Worm (Caenorhabditis elegans): ENCODE data around the gene dars-1.

Gene dars-1

ce11 chrIII:9490783-9491547 lies at the start of gene dars-1, which contains the start of gene ctr-9:
Gene dars-1 (minus strand): TSS chrIII:9491215.
Gene ctr-9 (plus strand): TSS chrIII:9491396.
- TF ChIP-seq T22C8.4 (GFP tag; IDR thresholded peaks at IDR 0.05) (no peak), flt-1 (GFP tag; IDR thresholded peaks at IDR 0.05) (no peak), ref-1 (GFP tag; conservative IDR thresholded peaks at IDR 0.05) (no peak), cog-1 (tag; optimal IDR thresholded peaks at IDR 0.05) (no peak), ztf-29 (GFP tag; IDR thresholded peaks at IDR 0.05) (no peak)

- no peak for TF ChIP-seq med-1 (GFP tag; optimal IDR thresholded peaks at IDR 0.05; ENCODE audit: insufficient read depth)
- peak; percentile 65; the same call in 1 of the 2 replicates for TF ChIP-seq T22C8.4 (GFP tag; IDR thresholded peaks at IDR 0.05)
Observed at ce11 chrIII:9538655-9539155, 47.7 kb upstream of the dars-1 start, which contains the start of gene ZK1098.3. Gene ZK1098.3 (minus strand): TSS chrIII:9538705.

- no peak for TF ChIP-seq cog-1 (tag; optimal IDR thresholded peaks at IDR 0.05)
- TF ChIP-seq T22C8.4 (GFP tag; IDR thresholded peaks at IDR 0.05) = peak; percentile 38; the same call in 1 of the 2 replicates
Observed at ce11 chrIII:9528824-9529223, 37.8 kb upstream of the dars-1 start, which contains the start of gene ZK1098.2. Gene ZK1098.2 (plus strand): TSS chrIII:9529159.

ce11 chrIII:9526851-9527250 lies 35.8 kb upstream of the dars-1 start, which contains the start of gene ZK1098.6:
Gene ZK1098.6 (plus strand): TSS chrIII:9527151.
- TF ChIP-seq klf-2 (GFP tag; conservative IDR thresholded peaks at IDR 0.05) (no peak), ztf-23 (GFP tag; IDR thresholded peaks at IDR 0.05) (no peak), T22C8.4 (GFP tag; IDR thresholded peaks at IDR 0.05) (no peak), cog-1 (tag; optimal IDR thresholded peaks at IDR 0.05) (no peak), ztf-29 (GFP tag; IDR thresholded peaks at IDR 0.05) (no peak), med-1 (GFP tag; optimal IDR thresholded peaks at IDR 0.05; ENCODE audit: insufficient read depth) (no peak)

ce11 chrIII:9525252-9525651 lies 34.2 kb upstream of the dars-1 start, which contains the start of gene trpp-3:
Gene trpp-3 (plus strand): TSS chrIII:9525552.
- TF ChIP-seq cog-1 (tag; optimal IDR thresholded peaks at IDR 0.05) (no peak), T22C8.4 (GFP tag; IDR thresholded peaks at IDR 0.05) (no peak)

ce11 chrIII:9523581-9523980 lies 32.6 kb upstream of the dars-1 start, which contains the start of gene mrps-23:
Gene mrps-23 (minus strand): TSS chrIII:9523672.
- TF ChIP-seq flt-1 (GFP tag; IDR thresholded peaks at IDR 0.05) (peak; percentile 49), ztf-23 (GFP tag; IDR thresholded peaks at IDR 0.05) (0 out of 2 replicates have a peak, but pooled peaks have one; percentile 62), tab-1 (GFP tag; IDR thresholded peaks at IDR 0.05) (no peak)

- TF ChIP-seq cog-1 (tag; optimal IDR thresholded peaks at IDR 0.05) (peak; percentile 63), flt-1 (GFP tag; IDR thresholded peaks at IDR 0.05) (no peak)
Observed at ce11 chrIII:9521410-9522090, 30.5 kb upstream of the dars-1 start, which contains the start of the genes clu-1 and prp-40. Gene clu-1 (minus strand): TSS chrIII:9521460. Gene prp-40 (plus strand): TSS chrIII:9522075.

ce11 chrIII:9516148-9516547 lies 25.1 kb upstream of the dars-1 start, which contains the start of gene F55H2.7:
Gene F55H2.7 (minus strand): TSS chrIII:9516248.
- TF ChIP-seq flt-1 (GFP tag; IDR thresholded peaks at IDR 0.05) (no peak), klf-2 (GFP tag; conservative IDR thresholded peaks at IDR 0.05) (no peak), tab-1 (GFP tag; IDR thresholded peaks at IDR 0.05) (no peak), T22C8.4 (GFP tag; IDR thresholded peaks at IDR 0.05) (no peak), cog-1 (tag; optimal IDR thresholded peaks at IDR 0.05) (no peak), ztf-23 (GFP tag; IDR thresholded peaks at IDR 0.05) (no peak), ref-1 (GFP tag; conservative IDR thresholded peaks at IDR 0.05) (no peak), ztf-29 (GFP tag; IDR thresholded peaks at IDR 0.05) (no peak), med-1 (GFP tag; optimal IDR thresholded peaks at IDR 0.05; ENCODE audit: insufficient read depth) (no peak)

- TF ChIP-seq ref-1 (GFP tag; conservative IDR thresholded peaks at IDR 0.05) = no peak
- no peak for TF ChIP-seq klf-2 (GFP tag; conservative IDR thresholded peaks at IDR 0.05)
- TF ChIP-seq cog-1 (tag; optimal IDR thresholded peaks at IDR 0.05) = no peak
- TF ChIP-seq flt-1 (GFP tag; IDR thresholded peaks at IDR 0.05) = no peak
- no peak for TF ChIP-seq ztf-29 (GFP tag; IDR thresholded peaks at IDR 0.05)
- TF ChIP-seq T22C8.4 (GFP tag; IDR thresholded peaks at IDR 0.05) = no peak
- TF ChIP-seq ztf-23 (GFP tag; IDR thresholded peaks at IDR 0.05) = no peak
- no peak for TF ChIP-seq med-1 (GFP tag; optimal IDR thresholded peaks at IDR 0.05; ENCODE audit: insufficient read depth)
- TF ChIP-seq tab-1 (GFP tag; IDR thresholded peaks at IDR 0.05) = no peak
Observed at ce11 chrIII:9513569-9513968, 22.6 kb upstream of the dars-1 start, which contains the start of gene F55H2.8. Gene F55H2.8 (plus strand): TSS chrIII:9513869.

ce11 chrIII:9513006-9513405 lies 22.0 kb upstream of the dars-1 start:
- TF ChIP-seq med-1 (GFP tag; optimal IDR thresholded peaks at IDR 0.05; ENCODE audit: insufficient read depth) (no peak), cog-1 (tag; optimal IDR thresholded peaks at IDR 0.05) (no peak), ztf-23 (GFP tag; IDR thresholded peaks at IDR 0.05) (no peak), tab-1 (GFP tag; IDR thresholded peaks at IDR 0.05) (no peak), T22C8.4 (GFP tag; IDR thresholded peaks at IDR 0.05) (no peak), flt-1 (GFP tag; IDR thresholded peaks at IDR 0.05) (no peak), ztf-29 (GFP tag; IDR thresholded peaks at IDR 0.05) (no peak), klf-2 (GFP tag; conservative IDR thresholded peaks at IDR 0.05) (no peak), ref-1 (GFP tag; conservative IDR thresholded peaks at IDR 0.05) (no peak)

All from whole organism, midembryonic.